Worm (Caenorhabditis elegans): Measurements from ENCODE around the gene C09E10.3.

DNA sequence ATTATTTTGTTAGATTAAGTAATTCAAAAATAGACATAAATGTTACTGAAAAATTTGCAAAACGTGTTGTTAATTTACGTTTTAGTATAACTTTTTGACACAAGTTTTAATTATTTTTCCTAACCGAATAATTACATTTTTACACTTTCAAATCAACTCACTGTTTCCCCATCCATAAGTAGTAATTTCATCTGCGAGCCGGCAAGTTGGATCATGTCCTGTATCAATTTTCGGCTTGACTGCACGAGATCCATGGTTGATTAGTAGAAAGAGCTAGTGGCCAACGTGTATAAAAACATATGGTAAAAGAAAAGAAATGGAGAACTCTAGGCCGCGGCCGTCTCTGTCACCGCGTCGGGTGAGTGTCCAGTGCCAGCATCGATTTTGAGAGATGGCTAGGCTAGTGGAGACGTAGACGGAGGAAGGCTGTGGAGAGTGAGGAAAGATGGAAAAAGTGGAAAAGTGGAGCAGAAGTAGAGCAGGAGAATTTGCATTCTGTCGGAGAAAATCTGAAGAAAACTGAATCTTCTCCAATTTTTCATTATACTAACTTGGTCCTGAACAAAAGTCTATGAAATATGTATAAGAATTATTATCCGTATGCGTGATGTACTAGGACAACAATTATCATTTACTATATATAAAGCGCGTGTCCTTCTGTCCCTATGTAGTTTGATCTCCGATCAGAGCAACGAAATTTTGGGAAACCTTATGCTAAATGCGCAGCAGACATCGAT, 16.5 kb downstream of the C09E10.3 start, which contains the start of gene vps-45:
- TF ChIP-seq dao-5 (tag; optimal IDR thresholded peaks at IDR 0.05) (no peak), him-1 (tag; optimal IDR thresholded peaks at IDR 0.05) (no peak)

All from whole organism, L4/young adult.